Fruit fly (Drosophila melanogaster): ENCODE data around the gene CG11983.

Gene CG11983

DNA sequence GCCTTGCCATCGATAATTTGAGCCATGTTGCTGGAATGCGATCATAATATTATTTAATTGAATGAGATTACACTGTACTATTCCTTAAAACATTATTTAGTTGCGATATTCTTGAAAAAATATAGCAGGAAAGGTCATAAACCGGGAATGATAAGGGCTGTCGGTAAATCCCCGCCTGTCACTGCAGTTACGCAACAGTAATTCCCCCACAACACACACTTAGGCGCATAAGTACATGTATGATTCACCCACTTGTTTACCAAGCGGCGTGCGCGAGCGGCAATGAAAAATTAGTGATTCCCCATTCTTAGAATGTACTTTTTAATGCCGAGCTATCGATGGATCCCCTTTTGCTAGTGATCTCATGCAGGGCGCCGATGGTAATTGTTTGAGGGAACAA is 35.5 kb downstream of the CG11983 start:
- no peak for TF ChIP-seq lilli (GFP tag; optimal IDR thresholded peaks at IDR 0.05)
- TF ChIP-seq CG3281 (GFP tag; optimal IDR thresholded peaks at IDR 0.05), result no peak
- no peak for TF ChIP-seq CG3065 (GFP tag; optimal IDR thresholded peaks at IDR 0.05)
- no peak for TF ChIP-seq CG3726 (GFP tag; IDR thresholded peaks at IDR 0.05)
- no peak for TF ChIP-seq ash1 (GFP tag; optimal IDR thresholded peaks at IDR 0.05)
- TF ChIP-seq emc (GFP tag; optimal IDR thresholded peaks at IDR 0.05), result no peak
- TF ChIP-seq BEAF-32 (GFP tag; optimal IDR thresholded peaks at IDR 0.05), result peak; percentile 1
- TF ChIP-seq sug (tag; optimal IDR thresholded peaks at IDR 0.05), result peak; percentile 25
- no peak for TF ChIP-seq vvl (GFP tag; IDR thresholded peaks at IDR 0.05)
- no peak for TF ChIP-seq CG5245 (GFP tag; optimal IDR thresholded peaks at IDR 0.05)
- TF ChIP-seq Optix (GFP tag; IDR thresholded peaks at IDR 0.05), result no peak
- TF ChIP-seq CG10565 (GFP tag; optimal IDR thresholded peaks at IDR 0.05), result no peak
- TF ChIP-seq E2f2 (GFP tag; IDR thresholded peaks at IDR 0.05), result no peak
- TF ChIP-seq hbn (GFP tag; IDR thresholded peaks at IDR 0.05; ENCODE audit: partially characterized antibody), result no peak
- TF ChIP-seq cg (GFP tag; optimal IDR thresholded peaks at IDR 0.05), result peak; percentile 2
- TF ChIP-seq knrl (GFP tag; IDR thresholded peaks at IDR 0.05; ENCODE audit: partially characterized antibody), result no peak
- TF ChIP-seq CG4617 (GFP tag; optimal IDR thresholded peaks at IDR 0.05; ENCODE audit: borderline replicate concordance), result no peak
- no peak for TF ChIP-seq HLH54F (GFP tag; optimal IDR thresholded peaks at IDR 0.05)
- TF ChIP-seq Trl (optimal IDR thresholded peaks at IDR 0.05), result no peak
- no peak for TF ChIP-seq Trl (GFP tag; optimal IDR thresholded peaks at IDR 0.05)
- no peak for TF ChIP-seq ci (GFP tag; IDR thresholded peaks at IDR 0.05)
- TF ChIP-seq zfh1 (GFP tag; IDR thresholded peaks at IDR 0.05), result no peak
- TF ChIP-seq PHDP (tag; optimal IDR thresholded peaks at IDR 0.05), result no peak
- TF ChIP-seq CG34224 (GFP tag; IDR thresholded peaks at IDR 0.05; ENCODE audit: partially characterized antibody), result no peak
- no peak for TF ChIP-seq CG8924 (tag; optimal IDR thresholded peaks at IDR 0.05)
- peak; percentile 36 for TF ChIP-seq CG12769 (tag; optimal IDR thresholded peaks at IDR 0.05)
- TF ChIP-seq Ravus (GFP tag; IDR thresholded peaks at IDR 0.05), result no peak
- no peak for TF ChIP-seq sna (GFP tag; IDR thresholded peaks at IDR 0.05; ENCODE audit: partially characterized antibody)
- TF ChIP-seq sd (tag; optimal IDR thresholded peaks at IDR 0.05), result peak; percentile 46
- no peak for TF ChIP-seq CG8290 (GFP tag; optimal IDR thresholded peaks at IDR 0.05)
- peak in 1 of 2 experiments; percentile 9 for TF ChIP-seq CG8290 (tag; optimal IDR thresholded peaks at IDR 0.05)
- no peak for TF ChIP-seq sisA (GFP tag; IDR thresholded peaks at IDR 0.05)
- no peak for TF ChIP-seq CG4404 (GFP tag; IDR thresholded peaks at IDR 0.05)
- TF ChIP-seq CG7745 (tag; optimal IDR thresholded peaks at IDR 0.05), result no peak
- no peak for TF ChIP-seq Rx (GFP tag; IDR thresholded peaks at IDR 0.05)
- peak; percentile 74 for TF ChIP-seq CG34376 (GFP tag; optimal IDR thresholded peaks at IDR 0.05)
- peak; percentile 11 for TF ChIP-seq gfzf (GFP tag; optimal IDR thresholded peaks at IDR 0.05)
- TF ChIP-seq lbe (GFP tag; optimal IDR thresholded peaks at IDR 0.05), result no peak
- TF ChIP-seq nmo (GFP tag; optimal IDR thresholded peaks at IDR 0.05), result no peak
- no peak for TF ChIP-seq ssp (GFP tag; IDR thresholded peaks at IDR 0.05)
- TF ChIP-seq CG12071 (GFP tag; optimal IDR thresholded peaks at IDR 0.05), result no peak
- TF ChIP-seq Med (GFP tag), result peak; percentile 44
- TF ChIP-seq kah (GFP tag; optimal IDR thresholded peaks at IDR 0.05), result peak; percentile 50
- TF ChIP-seq CG3838 (GFP tag; optimal IDR thresholded peaks at IDR 0.05), result no peak
- TF ChIP-seq wor (GFP tag; IDR thresholded peaks at IDR 0.05), result no peak

All from whole organism, embryonic.